Worm (Caenorhabditis elegans): ENCODE results near the gene F46C8.8.

- TF ChIP-seq flt-1 (GFP tag; IDR thresholded peaks at IDR 0.05), result no peak
- no peak for TF ChIP-seq ets-7 (tag; optimal IDR thresholded peaks at IDR 0.05)
Observed at ce11 chrX:7565005-7565404, 10.8 kb upstream of the F46C8.8 start, which contains the start of gene vps-52.
